Fruit fly (Drosophila melanogaster): Measurements from ENCODE around the gene Arf1.

Gene Arf1

dm6 chr3L:22871030-22871844 is 794 bp downstream of the Arf1 start (continued):
- no peak for TF ChIP-seq CG43689 (GFP tag; IDR thresholded peaks at IDR 0.05)
- peak; percentile 62; the same call in 1 of the 3 replicates for TF ChIP-seq mld (GFP tag; IDR thresholded peaks at IDR 0.05; ENCODE audit: partially characterized antibody)
- TF ChIP-seq CG10431 (GFP tag; optimal IDR thresholded peaks at IDR 0.05) = no peak
- TF ChIP-seq CG6854 (GFP tag; optimal IDR thresholded peaks at IDR 0.05) = peak; percentile 34
- no peak for TF ChIP-seq pb (GFP tag; optimal IDR thresholded peaks at IDR 0.05)
- TF ChIP-seq Max (GFP tag; optimal IDR thresholded peaks at IDR 0.05) = no peak
- no peak for TF ChIP-seq CG14667 (GFP tag; IDR thresholded peaks at IDR 0.05)
- TF ChIP-seq nom (GFP tag; optimal IDR thresholded peaks at IDR 0.05) = peak; percentile 59
- TF ChIP-seq ERR (GFP tag; optimal IDR thresholded peaks at IDR 0.05) = no peak
- TF ChIP-seq Jarid2 (GFP tag; optimal IDR thresholded peaks at IDR 0.05) = no peak
- TF ChIP-seq CG3065 (GFP tag; optimal IDR thresholded peaks at IDR 0.05) = no peak
- TF ChIP-seq CG7987 (GFP tag; optimal IDR thresholded peaks at IDR 0.05) = no peak
- TF ChIP-seq Kr (GFP tag; optimal IDR thresholded peaks at IDR 0.05) = no peak
- peak; percentile 40 for TF ChIP-seq Antp (GFP tag; optimal IDR thresholded peaks at IDR 0.05)
- no peak for TF ChIP-seq C15 (GFP tag; IDR thresholded peaks at IDR 0.05)
- no peak for TF ChIP-seq CG2678 (tag; optimal IDR thresholded peaks at IDR 0.05)
- no peak for TF ChIP-seq Nf-YA (GFP tag; IDR thresholded peaks at IDR 0.05)
- TF ChIP-seq Taf1 (GFP tag; IDR thresholded peaks at IDR 0.05) = no peak
- TF ChIP-seq CG9215 (GFP tag; IDR thresholded peaks at IDR 0.05) = no peak
- TF ChIP-seq odd (GFP tag; optimal IDR thresholded peaks at IDR 0.05) = no peak
- no peak for TF ChIP-seq tll (GFP tag; optimal IDR thresholded peaks at IDR 0.05)
- TF ChIP-seq trh (GFP tag; optimal IDR thresholded peaks at IDR 0.05) = no peak
- TF ChIP-seq CG17186 (GFP tag; optimal IDR thresholded peaks at IDR 0.05) = no peak
- no peak for TF ChIP-seq CG4328 (GFP tag; optimal IDR thresholded peaks at IDR 0.05)
- TF ChIP-seq CG14441 (GFP tag; IDR thresholded peaks at IDR 0.05) = 0 out of 2 replicates have a peak, but pooled peaks have one; percentile 9
- no peak for TF ChIP-seq nerfin-1 (tag; optimal IDR thresholded peaks at IDR 0.05)
- no peak for TF ChIP-seq Dip2 (GFP tag; IDR thresholded peaks at IDR 0.05)
- peak; percentile 20 for TF ChIP-seq CG10267 (tag; optimal IDR thresholded peaks at IDR 0.05)
- no peak for TF ChIP-seq Lhr (GFP tag; optimal IDR thresholded peaks at IDR 0.05)
- no peak for TF ChIP-seq run (tag; optimal IDR thresholded peaks at IDR 0.05)
- TF ChIP-seq vnd (GFP tag; IDR thresholded peaks at IDR 0.05; ENCODE audit: partially characterized antibody) = peak; percentile 68
- 0 out of 2 replicates have a peak, but pooled peaks have one; percentile 12 for TF ChIP-seq vvl (GFP tag; IDR thresholded peaks at IDR 0.05)
- no peak for TF ChIP-seq tx (GFP tag; optimal IDR thresholded peaks at IDR 0.05)
- TF ChIP-seq az2 (GFP tag; optimal IDR thresholded peaks at IDR 0.05) = no peak
- TF ChIP-seq cad (GFP tag; optimal IDR thresholded peaks at IDR 0.05) = no peak
- peak; percentile 77 for TF ChIP-seq Scr (GFP tag; IDR thresholded peaks at IDR 0.05; ENCODE audit: partially characterized antibody)
- no peak for TF ChIP-seq CG12236 (GFP tag; optimal IDR thresholded peaks at IDR 0.05)
- no peak for TF ChIP-seq pum (GFP tag; optimal IDR thresholded peaks at IDR 0.05)
- TF ChIP-seq Six4 (GFP tag; optimal IDR thresholded peaks at IDR 0.05) = no peak
- no peak for TF ChIP-seq CG31365 (tag; optimal IDR thresholded peaks at IDR 0.05)
- no peak for TF ChIP-seq Atf6 (GFP tag; IDR thresholded peaks at IDR 0.05)
- TF ChIP-seq CG12071 (GFP tag; optimal IDR thresholded peaks at IDR 0.05) = no peak
- TF ChIP-seq Dad (GFP tag; optimal IDR thresholded peaks at IDR 0.05) = no peak
- TF ChIP-seq her (GFP tag; optimal IDR thresholded peaks at IDR 0.05) = no peak
- TF ChIP-seq da (GFP tag; optimal IDR thresholded peaks at IDR 0.05) = no peak
- TF ChIP-seq psq (GFP tag; optimal IDR thresholded peaks at IDR 0.05) = no peak
- no peak for TF ChIP-seq Eip74EF (GFP tag; optimal IDR thresholded peaks at IDR 0.05)
- TF ChIP-seq fu2 (GFP tag; optimal IDR thresholded peaks at IDR 0.05) = no peak
- peak; percentile 74 for TF ChIP-seq amos (GFP tag; IDR thresholded peaks at IDR 0.05; ENCODE audit: partially characterized antibody)

Measured in whole organism, embryonic.